Worm (Caenorhabditis elegans) whole organism, midembryonic: ENCODE measurements around the gene dop-1.

Experiments
- T22C8.4 ChIP-seq: fragments of 200-800 bp; sonication (Bioruptor generic); IDR thresholded peaks from 2 replicates; pipeline ENCODE4 v1.3.6; 2022; ENCODE audit warnings: missing genetic modification characterization, missing compliant biosample characterization
- cog-1 ChIP-seq: sonication (generic microtip); optimal IDR thresholded peaks from 2 replicates; lab custom pipeline; 2016; ENCODE audit warnings: missing genetic modification characterization, missing compliant biosample characterization
- flt-1 ChIP-seq: fragments of 200-800 bp; sonication (Bioruptor generic); IDR thresholded peaks from 2 replicates; pipeline ENCODE4 v1.3.6; 2022; ENCODE audit warnings: missing genetic modification characterization, missing compliant biosample characterization
- tab-1 ChIP-seq: fragments of 200-800 bp; sonication (Bioruptor generic); IDR thresholded peaks from 2 replicates; pipeline ENCODE4 v1.3.6; 2022; ENCODE audit warnings: missing genetic modification characterization, missing compliant biosample characterization
- ztf-23 ChIP-seq: fragments of 200-800 bp; sonication (Bioruptor generic); IDR thresholded peaks from 2 replicates; pipeline ENCODE4 v1.3.6; 2022; ENCODE audit warnings: missing genetic modification reagents, missing genetic modification characterization, missing compliant biosample characterization
- ztf-29 ChIP-seq: fragments of 200-800 bp; sonication (Bioruptor generic); IDR thresholded peaks from 2 replicates; pipeline ENCODE4 v1.3.6; 2022; ENCODE audit warnings: missing genetic modification reagents, missing genetic modification characterization, missing compliant biosample characterization

DNA sequence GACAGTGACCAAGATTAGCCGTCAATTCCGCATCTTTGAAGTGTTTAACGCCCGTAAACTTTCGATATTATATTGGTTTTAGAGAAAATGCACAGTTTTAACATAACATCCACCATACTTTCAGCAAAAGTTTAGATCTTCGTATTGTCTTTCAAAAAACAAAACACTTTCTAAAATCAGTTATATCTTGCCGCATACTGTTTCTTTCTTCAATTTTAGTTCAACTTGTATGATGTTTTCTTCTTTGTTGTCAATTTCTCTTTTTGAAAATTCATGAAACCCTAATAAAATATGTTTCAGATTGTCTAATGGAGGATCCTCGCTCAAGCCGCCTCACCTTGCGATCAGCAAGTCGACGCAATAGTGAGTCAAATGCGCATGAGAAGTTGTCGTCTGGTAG lies 35.2 kb upstream of the dop-1 start, which contains the start of gene F02E8.4:
- no peak for TF ChIP-seq T22C8.4 (GFP tag; lab: Robert Waterston, UW)
- no peak for TF ChIP-seq ztf-23 (GFP tag; lab: Robert Waterston, UW)
- no peak for TF ChIP-seq ztf-29 (GFP tag; lab: Robert Waterston, UW)
- TF ChIP-seq flt-1 (GFP tag; lab: Robert Waterston, UW), result no peak
- no peak for TF ChIP-seq cog-1 (tag; lab: Kevin White, UChicago)
- no peak for TF ChIP-seq tab-1 (GFP tag; lab: Robert Waterston, UW)
